Worm (Caenorhabditis elegans) whole organism, L4 larva: ENCODE results near the gene B0286.1.

ENCODE experiments used
- ama-1 ChIP-seq: fragments of 150-350 bp; optimal IDR thresholded peaks from 2 replicates; lab custom pipeline; 2014; ENCODE audit warnings: inconsistent platforms, mixed read lengths
- lin-15B ChIP-seq: fragments of 150-350 bp; sonication (generic microtip); optimal IDR thresholded peaks from 3 replicates; lab custom pipeline; 2014; ENCODE audit warnings: missing biosample characterization, missing genetic modification characterization
- mdl-1 ChIP-seq, 2 experiments: fragments of 150-350 bp in 1 of 2; sonication (generic microtip) in 1 of 2; optimal IDR thresholded peaks; 2 replicates each; lab custom pipeline; 2014 to 2017; ENCODE audit warnings: missing biosample characterization in 2 of 2, missing genetic modification characterization in 2 of 2
- mdt-29 ChIP-seq: fragments of 200-800 bp; sonication (Bioruptor generic); IDR thresholded peaks from 2 replicates; pipeline ENCODE4 v1.3.6; 2022; ENCODE audit warnings: missing genetic modification reagents, missing genetic modification characterization, missing compliant biosample characterization
- nhr-10 ChIP-seq: fragments of 150-350 bp; optimal IDR thresholded peaks from 2 replicates; lab custom pipeline; 2014; ENCODE audit warnings: missing biosample characterization, missing genetic modification characterization
- pha-4 ChIP-seq, 2 experiments: fragments of 150-350 bp in 1 of 2; fragments of 200-800 bp in 1 of 2; sonication (Bioruptor generic) in 1 of 2; IDR thresholded peaks in 1 of 2; optimal IDR thresholded peaks in 1 of 2; 2 replicates each; pipeline versions ENCODE4 v1.3.6 to Lab custom; 2014 to 2022; ENCODE audit warnings: missing genetic modification characterization in 2 of 2, missing genetic modification reagents in 2 of 2, missing biosample characterization in 1 of 2, missing compliant biosample characterization in 1 of 2
- unc-130 ChIP-seq: sonication (generic microtip); optimal IDR thresholded peaks from 2 replicates; lab custom pipeline; 2016; ENCODE audit warnings: missing genetic modification reagents, missing genetic modification characterization, missing compliant biosample characterization

DNA sequence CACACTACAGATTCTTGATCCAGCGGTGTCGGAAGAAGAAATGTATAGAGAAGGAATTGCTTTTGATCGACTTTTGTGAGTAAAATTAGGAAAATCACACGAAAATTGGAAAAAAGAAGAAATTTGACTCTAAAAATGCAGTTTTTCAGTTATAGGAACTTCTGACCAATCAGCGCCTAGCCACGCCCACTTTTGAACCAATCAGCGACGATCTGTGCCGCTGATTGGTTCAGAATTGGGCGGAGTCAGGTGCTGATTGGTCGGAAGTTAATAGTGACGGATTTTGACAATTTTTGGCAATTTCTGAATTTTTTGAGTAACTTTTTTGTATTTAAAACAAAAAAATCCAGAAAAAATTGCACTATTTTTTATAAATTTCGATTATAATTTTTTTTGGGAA is 36.8 kb upstream of the B0286.1 start:
- TF ChIP-seq unc-130 (GFP tag; lab: Kevin White, UChicago) (no peak), pha-4 (GFP tag; IDR thresholded peaks at IDR 0.05; lab: Robert Waterston, UW) (no peak), pha-4 (tag; optimal IDR thresholded peaks at IDR 0.05; lab: Kevin White, UChicago) (no peak), mdt-29 (GFP tag; lab: Robert Waterston, UW) (no peak), mdl-1 (tag; optimal IDR thresholded peaks at IDR 0.05; lab: Kevin White, UChicago) (no peak), nhr-10 (no peak), ama-1 (lab: Kevin White, UChicago) (no peak), lin-15B (tag; lab: Kevin White, UChicago) (no peak)
